Worm (Caenorhabditis elegans) whole organism, young adult: Measurements from ENCODE around the gene R10H10.7.

Experiments
- C06A6.2 ChIP-seq: fragments of 200-800 bp; sonication (Bioruptor generic); conservative IDR thresholded peaks from 2 replicates; pipeline ENCODE4 v1.3.6; 2022; ENCODE audit warnings: missing genetic modification characterization, missing compliant biosample characterization
- F22D6.2 ChIP-seq: sonication (generic microtip); optimal IDR thresholded peaks from 2 replicates; lab custom pipeline; 2016; ENCODE audit warnings: mild to moderate bottlenecking, missing genetic modification characterization, missing compliant biosample characterization
- F39B2.1 ChIP-seq: fragments of 200-800 bp; sonication (Bioruptor generic); IDR thresholded peaks from 2 replicates; pipeline ENCODE4 v1.3.6; 2022; ENCODE audit warnings: missing genetic modification reagents, missing genetic modification characterization, missing compliant biosample characterization
- F55B11.4 ChIP-seq: sonication (generic microtip); optimal IDR thresholded peaks from 2 replicates; lab custom pipeline; 2016; ENCODE audit warnings: missing compliant biosample characterization, missing genetic modification characterization, borderline replicate concordance; ENCODE audit not compliant: insufficient read depth
- K12H6.12 ChIP-seq: fragments of 200-800 bp; sonication (Bioruptor generic); optimal IDR thresholded peaks from 2 replicates; lab custom pipeline; 2018; ENCODE audit warnings: mild to moderate bottlenecking, missing genetic modification characterization, missing compliant biosample characterization
- Y67H2A.10 ChIP-seq: fragments of 200-800 bp; sonication (Bioruptor generic); conservative IDR thresholded peaks from 2 replicates; pipeline ENCODE4 v1.3.6; 2022; ENCODE audit warnings: missing genetic modification reagents, missing genetic modification characterization, missing compliant biosample characterization
- Y95B8A.8 ChIP-seq: fragments of 200-800 bp; sonication (Bioruptor generic); IDR thresholded peaks from 2 replicates; pipeline ENCODE4 v1.3.6; 2022; ENCODE audit warnings: missing genetic modification reagents, missing genetic modification characterization, missing compliant biosample characterization
- akir-1 ChIP-seq: fragments of 200-800 bp; sonication (Bioruptor generic); optimal IDR thresholded peaks from 2 replicates; lab custom pipeline; 2018; ENCODE audit warnings: mild to moderate bottlenecking, missing genetic modification characterization, moderate library complexity, missing compliant biosample characterization
- aptf-3 ChIP-seq: fragments of 200-800 bp; sonication (Bioruptor generic); IDR thresholded peaks from 2 replicates; pipeline ENCODE4 v1.3.6; 2022; ENCODE audit warnings: missing genetic modification characterization, missing compliant biosample characterization
- atf-7 ChIP-seq: sonication (generic microtip); optimal IDR thresholded peaks from 2 replicates; lab custom pipeline; 2017; ENCODE audit warnings: mild to moderate bottlenecking, missing genetic modification characterization, missing compliant biosample characterization
- attf-6 ChIP-seq: fragments of 200-800 bp; sonication (Bioruptor generic); IDR thresholded peaks from 2 replicates; pipeline ENCODE4 v1.3.6; 2022; ENCODE audit warnings: missing genetic modification reagents, missing genetic modification characterization, missing compliant biosample characterization
- bed-1 ChIP-seq: fragments of 200-800 bp; sonication (Bioruptor generic); IDR thresholded peaks from 2 replicates; pipeline ENCODE4 v1.3.6; 2022; ENCODE audit warnings: missing genetic modification reagents, missing genetic modification characterization, missing compliant biosample characterization
- bed-2 ChIP-seq: fragments of 200-800 bp; sonication (Bioruptor generic); IDR thresholded peaks from 2 replicates; pipeline ENCODE4 v1.3.6; 2022; ENCODE audit warnings: missing genetic modification reagents, missing genetic modification characterization, missing compliant biosample characterization
- ccch-3 ChIP-seq: fragments of 200-800 bp; sonication (Bioruptor generic); optimal IDR thresholded peaks from 2 replicates; lab custom pipeline; 2018; ENCODE audit warnings: mild to moderate bottlenecking, missing genetic modification characterization, missing compliant biosample characterization
- ceh-100 ChIP-seq: fragments of 200-800 bp; sonication (Bioruptor generic); IDR thresholded peaks from 2 replicates; pipeline ENCODE4 v1.3.6; 2022; ENCODE audit warnings: missing genetic modification reagents, missing genetic modification characterization, missing compliant biosample characterization
- ceh-58 ChIP-seq: fragments of 200-800 bp; sonication (Bioruptor generic); IDR thresholded peaks from 2 replicates; pipeline ENCODE4 v1.3.6; 2022; ENCODE audit warnings: missing genetic modification characterization, missing compliant biosample characterization
- ceh-91 ChIP-seq: fragments of 200-800 bp; sonication (Bioruptor generic); IDR thresholded peaks from 2 replicates; pipeline ENCODE4 v1.3.6; 2022; ENCODE audit warnings: missing genetic modification reagents, missing genetic modification characterization, missing compliant biosample characterization
- chd-7 ChIP-seq: sonication (generic microtip); optimal IDR thresholded peaks from 2 replicates; lab custom pipeline; 2016; ENCODE audit warnings: mild to moderate bottlenecking, missing genetic modification characterization, moderate library complexity, missing compliant biosample characterization
- dox-1 ChIP-seq: fragments of 200-800 bp; sonication (Bioruptor generic); IDR thresholded peaks from 2 replicates; pipeline ENCODE4 v1.3.6; 2022; ENCODE audit warnings: missing genetic modification reagents, missing genetic modification characterization, missing compliant biosample characterization
- dpff-1 ChIP-seq: sonication (generic microtip); optimal IDR thresholded peaks from 2 replicates; lab custom pipeline; 2017; ENCODE audit warnings: mild to moderate bottlenecking, missing genetic modification characterization, missing compliant biosample characterization
- dpl-1 ChIP-seq: fragments of 150-350 bp; optimal IDR thresholded peaks from 2 replicates; lab custom pipeline; 2014; ENCODE audit warnings: missing biosample characterization, missing genetic modification reagents, missing genetic modification characterization
- efl-1 ChIP-seq: fragments of 150-350 bp; optimal IDR thresholded peaks from 2 replicates; lab custom pipeline; 2014; ENCODE audit warnings: missing biosample characterization, missing genetic modification reagents, missing genetic modification characterization
- ekl-4 ChIP-seq: fragments of 200-800 bp; sonication (Bioruptor generic); IDR thresholded peaks from 2 replicates; pipeline ENCODE4 v1.3.6; 2022; ENCODE audit warnings: missing genetic modification reagents, missing genetic modification characterization, missing compliant biosample characterization
- fkh-3 ChIP-seq: sonication (generic microtip); optimal IDR thresholded peaks from 2 replicates; lab custom pipeline; 2016; ENCODE audit warnings: mild to moderate bottlenecking, missing genetic modification characterization, missing compliant biosample characterization
- gei-17 ChIP-seq: fragments of 200-800 bp; sonication (Bioruptor generic); optimal IDR thresholded peaks from 2 replicates; lab custom pipeline; 2018; ENCODE audit warnings: mild to moderate bottlenecking, missing genetic modification characterization, missing compliant biosample characterization
- him-1 ChIP-seq: sonication (generic microtip); optimal IDR thresholded peaks from 2 replicates; lab custom pipeline; 2016; ENCODE audit warnings: missing genotype, missing genetic modification reagents, missing genetic modification characterization, missing compliant biosample characterization
- hlh-12 ChIP-seq: sonication (generic microtip); optimal IDR thresholded peaks from 2 replicates; lab custom pipeline; 2016; ENCODE audit warnings: missing genetic modification characterization, missing compliant biosample characterization
- hlh-26 ChIP-seq: fragments of 200-800 bp; sonication (Bioruptor generic); conservative IDR thresholded peaks from 2 replicates; pipeline ENCODE4 v1.3.6; 2022; ENCODE audit warnings: missing genetic modification reagents, missing genetic modification characterization, missing compliant biosample characterization
- hmg-1.2 ChIP-seq: fragments of 200-800 bp; sonication (Bioruptor generic); IDR thresholded peaks from 2 replicates; pipeline ENCODE4 v1.3.6; 2022; ENCODE audit warnings: missing genetic modification reagents, missing genetic modification characterization, missing compliant biosample characterization
- hmg-20 ChIP-seq: fragments of 200-800 bp; sonication (Bioruptor generic); IDR thresholded peaks from 2 replicates; pipeline ENCODE4 v1.3.6; 2022; ENCODE audit warnings: missing genetic modification reagents, missing genetic modification characterization, missing compliant biosample characterization
- hsf-1 ChIP-seq: fragments of 200-800 bp; sonication (Bioruptor generic); IDR thresholded peaks from 2 replicates; pipeline ENCODE4 v1.3.6; 2022; ENCODE audit warnings: missing genetic modification reagents, missing genetic modification characterization, missing compliant biosample characterization
- lin-35 ChIP-seq, 3 experiments: fragments of 150-350 bp in 2 of 3; sonication (generic microtip) in 1 of 3; optimal IDR thresholded peaks; 2 replicates each; lab custom pipeline; 2014 to 2018; ENCODE audit warnings: missing biosample characterization in 3 of 3, missing genetic modification characterization in 3 of 3, missing genetic modification reagents in 3 of 3
- madf-6 ChIP-seq: fragments of 200-800 bp; sonication (Bioruptor generic); IDR thresholded peaks from 2 replicates; pipeline ENCODE4 v1.3.6; 2022; ENCODE audit warnings: missing genetic modification reagents, missing genetic modification characterization, missing compliant biosample characterization
- madf-8 ChIP-seq: fragments of 200-800 bp; sonication (Bioruptor generic); conservative IDR thresholded peaks from 2 replicates; pipeline ENCODE4 v1.3.6; 2022; ENCODE audit warnings: missing genetic modification reagents, missing genetic modification characterization, missing compliant biosample characterization
- mcd-1 ChIP-seq: fragments of 200-800 bp; sonication (Bioruptor generic); IDR thresholded peaks from 2 replicates; pipeline ENCODE4 v1.3.6; 2022; ENCODE audit warnings: missing genetic modification reagents, missing genetic modification characterization, missing compliant biosample characterization
- nfya-2 ChIP-seq: fragments of 200-800 bp; sonication (Bioruptor generic); IDR thresholded peaks from 2 replicates; pipeline ENCODE4 v1.3.6; 2022; ENCODE audit warnings: missing genetic modification reagents, missing genetic modification characterization, missing compliant biosample characterization
- nhr-27 ChIP-seq: fragments of 200-800 bp; sonication (Bioruptor generic); optimal IDR thresholded peaks from 2 replicates; lab custom pipeline; 2018; ENCODE audit warnings: mild to moderate bottlenecking, missing genetic modification characterization, moderate library complexity, missing compliant biosample characterization
- nhr-90 ChIP-seq: sonication (generic microtip); optimal IDR thresholded peaks from 2 replicates; lab custom pipeline; 2016; ENCODE audit warnings: missing genotype, mild to moderate bottlenecking, missing genetic modification characterization, missing compliant biosample characterization
- pha-4 ChIP-seq: fragments of 150-350 bp; sonication (generic microtip); optimal IDR thresholded peaks from 2 replicates; lab custom pipeline; 2014; ENCODE audit warnings: missing biosample characterization, missing genetic modification reagents, missing genetic modification characterization
- rcor-1 ChIP-seq: fragments of 200-800 bp; sonication (Bioruptor generic); IDR thresholded peaks from 2 replicates; pipeline ENCODE4 v1.3.6; 2022; ENCODE audit warnings: missing genetic modification reagents, missing genetic modification characterization, missing compliant biosample characterization
- snpc-1.3 ChIP-seq: sonication (generic microtip); optimal IDR thresholded peaks from 2 replicates; lab custom pipeline; 2017; ENCODE audit warnings: missing genetic modification characterization, mild to moderate bottlenecking, missing compliant biosample characterization, antibody characterized with exemption, moderate library complexity, missing genotype, missing genetic modification reagents; ENCODE audit not compliant: insufficient read depth
- snpc-4 ChIP-seq, 5 experiments: fragments of 150-350 bp in 1 of 5; sonication (generic microtip) in 4 of 5; optimal IDR thresholded peaks; 2 replicates each; lab custom pipeline; 2014 to 2018; ENCODE audit warnings: missing genetic modification characterization in 5 of 5, missing biosample characterization in 3 of 5, antibody characterized with exemption in 2 of 5, mild to moderate bottlenecking in 2 of 5, missing compliant biosample characterization in 2 of 5, missing genotype in 2 of 5, moderate library complexity in 2 of 5, missing genetic modification reagents in 1 of 5
- tlf-1 ChIP-seq: fragments of 200-800 bp; sonication (Bioruptor generic); optimal IDR thresholded peaks from 2 replicates; lab custom pipeline; 2018; ENCODE audit warnings: mild to moderate bottlenecking, missing genetic modification characterization, missing compliant biosample characterization
- unc-130 ChIP-seq: sonication (generic microtip); optimal IDR thresholded peaks from 2 replicates; lab custom pipeline; 2016; ENCODE audit warnings: missing genetic modification reagents, missing genetic modification characterization, missing compliant biosample characterization
- unc-62 ChIP-seq: fragments of 150-350 bp; optimal IDR thresholded peaks from 2 replicates; lab custom pipeline; 2014; ENCODE audit warnings: missing biosample characterization, missing genetic modification reagents, missing genetic modification characterization
- ztf-22 ChIP-seq: fragments of 200-800 bp; sonication (Bioruptor generic); optimal IDR thresholded peaks from 2 replicates; lab custom pipeline; 2018; ENCODE audit warnings: mild to moderate bottlenecking, missing genetic modification characterization, moderate library complexity, missing compliant biosample characterization
- ztf-25 ChIP-seq: fragments of 200-800 bp; sonication (Bioruptor generic); IDR thresholded peaks from 2 replicates; pipeline ENCODE4 v1.3.6; 2022; ENCODE audit warnings: missing genetic modification reagents, missing genetic modification characterization, missing compliant biosample characterization
- ztf-28 ChIP-seq: fragments of 200-800 bp; sonication (Bioruptor generic); IDR thresholded peaks from 2 replicates; pipeline ENCODE4 v1.3.6; 2022; ENCODE audit warnings: missing genetic modification reagents, missing genetic modification characterization, missing compliant biosample characterization
- ztf-3 ChIP-seq: fragments of 200-800 bp; sonication (Bioruptor generic); optimal IDR thresholded peaks from 2 replicates; lab custom pipeline; 2018; ENCODE audit warnings: mild to moderate bottlenecking, missing genetic modification characterization, missing compliant biosample characterization

R10H10.7 gene

DNA sequence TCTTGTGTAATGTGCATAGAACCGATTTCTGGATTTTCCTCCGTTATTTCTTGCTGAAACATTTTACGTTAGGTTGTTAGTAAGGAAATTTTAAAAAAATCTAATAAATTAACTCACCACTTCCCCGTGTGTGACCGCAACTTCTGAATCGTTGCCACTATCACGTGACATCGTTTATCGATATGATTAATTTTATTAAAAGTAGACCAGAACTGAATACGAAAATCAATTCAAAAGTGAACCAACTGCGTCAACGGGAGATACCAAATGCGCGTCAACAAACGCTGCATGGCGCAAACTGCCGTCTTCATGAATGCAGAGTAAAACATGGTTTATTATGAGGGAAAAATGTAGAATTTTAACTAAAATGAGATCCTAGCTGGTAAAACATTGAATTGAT is 47.7 kb downstream of the R10H10.7 start, which contains the start of gene sir-2.1 (continued):
- TF ChIP-seq Y95B8A.8 (GFP tag; lab: Robert Waterston, UW) (no peak), snpc-1.3 (tag; lab: Kevin White, UChicago) (no peak), nfya-2 (GFP tag; lab: Robert Waterston, UW) (no peak), hmg-1.2 (GFP tag; lab: Robert Waterston, UW) (peak; percentile 44), chd-7 (peak; percentile 13), hmg-20 (GFP tag; lab: Robert Waterston, UW) (no peak), K12H6.12 (tag; lab: Kevin White, UChicago) (no peak), ekl-4 (GFP tag; lab: Robert Waterston, UW) (peak; percentile 42; the same call in 1 of the 2 replicates), bed-2 (GFP tag; lab: Robert Waterston, UW) (no peak), efl-1 (no peak), lin-35 (GFP tag; optimal IDR thresholded peaks at IDR 0.05; lab: Kevin White, UChicago) (no peak), ceh-58 (GFP tag; lab: Robert Waterston, UW) (no peak), dpl-1 (no peak), dpff-1 (no peak), ztf-3 (no peak), mcd-1 (GFP tag; lab: Robert Waterston, UW) (peak; percentile 44; the same call in 1 of the 2 replicates), unc-62 (GFP tag; lab: Kevin White, UChicago) (no peak), F22D6.2 (tag; lab: Kevin White, UChicago) (no peak), F39B2.1 (no peak), nhr-27 (tag; lab: Kevin White, UChicago) (no peak), unc-130 (GFP tag; lab: Kevin White, UChicago) (peak; percentile 18), him-1 (tag; lab: Kevin White, UChicago) (no peak), dox-1 (0 out of 2 replicates have a peak, but pooled peaks have one; percentile 57), ztf-28 (GFP tag; lab: Robert Waterston, UW) (no peak), fkh-3 (tag; lab: Kevin White, UChicago) (no peak), snpc-4 (GFP tag; optimal IDR thresholded peaks at IDR 0.05; lab: Kevin White, UChicago) (no peak), snpc-4 (tag; optimal IDR thresholded peaks at IDR 0.05; lab: Kevin White, UChicago) (peak in 2 of 4 experiments; percentile 28), nhr-90 (no peak), ceh-100 (GFP tag; lab: Robert Waterston, UW) (0 out of 2 replicates have a peak, but pooled peaks have one; percentile 26), gei-17 (GFP tag; lab: Kevin White, UChicago) (peak; percentile 19), ztf-25 (GFP tag; lab: Robert Waterston, UW) (no peak), ztf-22 (GFP tag; lab: Kevin White, UChicago) (no peak), ccch-3 (GFP tag; lab: Kevin White, UChicago) (no peak), madf-6 (GFP tag; lab: Robert Waterston, UW) (peak; percentile 46; the same call in 1 of the 2 replicates), madf-8 (GFP tag; lab: Robert Waterston, UW) (no peak), pha-4 (no peak), rcor-1 (GFP tag; lab: Robert Waterston, UW) (0 out of 2 replicates have a peak, but pooled peaks have one; percentile 25), aptf-3 (GFP tag; lab: Robert Waterston, UW) (no peak), C06A6.2 (GFP tag; lab: Robert Waterston, UW) (no peak), attf-6 (GFP tag; lab: Robert Waterston, UW) (peak; percentile 51), tlf-1 (GFP tag; lab: Kevin White, UChicago) (peak; percentile 18), hlh-12 (tag; lab: Kevin White, UChicago) (no peak), F55B11.4 (tag; lab: Kevin White, UChicago) (no peak), atf-7 (tag; lab: Kevin White, UChicago) (no peak), Y67H2A.10 (GFP tag; lab: Robert Waterston, UW) (no peak), akir-1 (GFP tag; lab: Kevin White, UChicago) (no peak), bed-1 (GFP tag; lab: Robert Waterston, UW) (no peak), hlh-26 (GFP tag; lab: Robert Waterston, UW) (no peak), hsf-1 (GFP tag; lab: Robert Waterston, UW) (0 out of 2 replicates have a peak, but pooled peaks have one; percentile 40), ceh-91 (GFP tag; lab: Robert Waterston, UW) (no peak)
